Worm (Caenorhabditis elegans): ENCODE measurements around the gene nfx-1.

ce11 chrIII:6353084-6353483, 22.1 kb upstream of the nfx-1 start, which contains the start of gene akap-1:
- TF ChIP-seq elt-3 (tag; optimal IDR thresholded peaks at IDR 0.05) (no peak), ztf-4 (tag; optimal IDR thresholded peaks at IDR 0.05) (no peak), nhr-28 (tag; optimal IDR thresholded peaks at IDR 0.05) (no peak), fos-1 (tag; optimal IDR thresholded peaks at IDR 0.05) (no peak), sox-4 (tag; optimal IDR thresholded peaks at IDR 0.05) (no peak), tlp-1 (tag; optimal IDR thresholded peaks at IDR 0.05) (no peak), nhr-19 (GFP tag; conservative IDR thresholded peaks at IDR 0.05) (no peak), dpl-1 (GFP tag; optimal IDR thresholded peaks at IDR 0.05) (no peak), pqm-1 (tag; optimal IDR thresholded peaks at IDR 0.05) (no peak), lin-39 (tag; optimal IDR thresholded peaks at IDR 0.05) (no peak), egl-27 (tag; optimal IDR thresholded peaks at IDR 0.05) (no peak), ama-1 (optimal IDR thresholded peaks at IDR 0.05) (no peak), nhr-77 (tag; optimal IDR thresholded peaks at IDR 0.05) (no peak), hlh-4 (tag; optimal IDR thresholded peaks at IDR 0.05) (no peak)
